Fruit fly (Drosophila melanogaster) whole organism, embryonic: Measurements from ENCODE around the gene CG12224.
A peak's percentile ranks its signal among the peaks of the same experiment; 100 is the strongest.

Experiments used
- Antp ChIP-seq: fragments of 200-800 bp; sonication (Bioruptor generic); optimal IDR thresholded peaks from 3 replicates; lab custom pipeline; 2016; ENCODE audit warnings: missing biosample characterization, missing genetic modification characterization
- Asciz ChIP-seq: fragments of 200-800 bp; sonication (Bioruptor generic); optimal IDR thresholded peaks from 2 replicates; lab custom pipeline; 2017; ENCODE audit warnings: missing biosample characterization, mild to moderate bottlenecking, missing genetic modification characterization, missing genetic modification reagents
- Atf-2 ChIP-seq: fragments of 200-800 bp; sonication (Bioruptor generic); optimal IDR thresholded peaks from 2 replicates; lab custom pipeline; 2016; ENCODE audit warnings: missing biosample characterization, missing genetic modification characterization
- Bteb2 ChIP-seq: fragments of 200-800 bp; sonication (Bioruptor generic); optimal IDR thresholded peaks from 2 replicates; lab custom pipeline; 2016; ENCODE audit warnings: missing biosample characterization, missing genetic modification characterization
- CG11504 ChIP-seq: fragments of 200-800 bp; sonication (Bioruptor generic); optimal IDR thresholded peaks from 3 replicates; lab custom pipeline; 2019; ENCODE audit warnings: missing biosample characterization, mild to moderate bottlenecking, missing genetic modification characterization, moderate library complexity
- CG11695 ChIP-seq: fragments of 200-800 bp; sonication (Bioruptor generic); IDR thresholded peaks from 3 replicates; pipeline ENCODE4 v1.3.6; 2022; ENCODE audit warnings: missing biosample characterization, missing genetic modification characterization
- CG13624 ChIP-seq: fragments of 200-800 bp; sonication (Bioruptor generic); optimal IDR thresholded peaks from 2 replicates; lab custom pipeline; 2016; ENCODE audit warnings: missing biosample characterization, missing genetic modification characterization
- CG15479 ChIP-seq: fragments of 200-800 bp; sonication (Bioruptor generic); optimal IDR thresholded peaks from 3 replicates; lab custom pipeline; 2019; ENCODE audit warnings: missing biosample characterization, mild to moderate bottlenecking, missing genetic modification characterization, moderate library complexity
- CG15696 ChIP-seq: fragments of 200-800 bp; sonication (Bioruptor generic); optimal IDR thresholded peaks from 2 replicates; lab custom pipeline; 2019; ENCODE audit warnings: missing biosample characterization, mild to moderate bottlenecking, missing genetic modification characterization, moderate library complexity
- CG1647 ChIP-seq: fragments of 200-800 bp; sonication (Bioruptor generic); optimal IDR thresholded peaks from 3 replicates; lab custom pipeline; 2016; ENCODE audit warnings: missing biosample characterization, missing genetic modification characterization
- CG16815 ChIP-seq: fragments of 200-800 bp; sonication (Bioruptor generic); optimal IDR thresholded peaks from 3 replicates; lab custom pipeline; 2017; ENCODE audit warnings: missing biosample characterization, mild to moderate bottlenecking, missing genetic modification characterization
- CG17829 ChIP-seq: fragments of 200-800 bp; optimal IDR thresholded peaks from 2 replicates; lab custom pipeline; 2019; ENCODE audit warnings: missing biosample characterization, mild to moderate bottlenecking, missing genetic modification characterization, moderate library complexity
- CG1832 ChIP-seq: fragments of 200-800 bp; sonication (Bioruptor generic); optimal IDR thresholded peaks from 2 replicates; lab custom pipeline; 2017; ENCODE audit warnings: missing biosample characterization, mild to moderate bottlenecking, missing genetic modification characterization, inconsistent platforms
- CG18764 ChIP-seq: fragments of 200-800 bp; sonication (Bioruptor generic); optimal IDR thresholded peaks from 3 replicates; lab custom pipeline; 2016; ENCODE audit warnings: missing biosample characterization, missing genetic modification characterization
- CG2120 ChIP-seq: fragments of 200-800 bp; sonication (Bioruptor generic); optimal IDR thresholded peaks from 3 replicates; lab custom pipeline; 2016; ENCODE audit warnings: missing biosample characterization, missing genetic modification characterization
- CG2129 ChIP-seq: fragments of 200-800 bp; sonication (Bioruptor generic); IDR thresholded peaks from 2 replicates; pipeline ENCODE4 v1.3.6; 2022; ENCODE audit warnings: missing biosample characterization, missing genetic modification characterization; ENCODE audit not compliant: partially characterized antibody
- CG2875 ChIP-seq: fragments of 200-800 bp; sonication (Bioruptor generic); optimal IDR thresholded peaks from 2 replicates; lab custom pipeline; 2017; ENCODE audit warnings: missing biosample characterization, mild to moderate bottlenecking, missing genetic modification characterization, missing genetic modification reagents
- CG3281 ChIP-seq: fragments of 200-800 bp; sonication (Bioruptor generic); optimal IDR thresholded peaks from 3 replicates; lab custom pipeline; 2017; ENCODE audit warnings: missing biosample characterization, mild to moderate bottlenecking, missing genetic modification characterization
- CG4328 ChIP-seq: fragments of 200-800 bp; sonication (Bioruptor generic); optimal IDR thresholded peaks from 3 replicates; lab custom pipeline; 2017; ENCODE audit warnings: missing biosample characterization, missing genetic modification reagents, missing genetic modification characterization
- CG8359 ChIP-seq: fragments of 200-800 bp; sonication (Bioruptor generic); optimal IDR thresholded peaks from 2 replicates; lab custom pipeline; 2017; ENCODE audit warnings: missing biosample characterization, mild to moderate bottlenecking, missing genetic modification characterization, borderline replicate concordance
- CG8924 ChIP-seq: fragments of 200-800 bp; optimal IDR thresholded peaks from 3 replicates; lab custom pipeline; 2019; ENCODE audit warnings: missing biosample characterization, mild to moderate bottlenecking, missing genetic modification characterization, moderate library complexity
- CG9609 ChIP-seq: fragments of 200-800 bp; sonication (Bioruptor generic); optimal IDR thresholded peaks from 3 replicates; lab custom pipeline; 2016; ENCODE audit warnings: missing biosample characterization, missing genetic modification characterization
- Deaf1 ChIP-seq: fragments of 200-800 bp; optimal IDR thresholded peaks from 3 replicates; lab custom pipeline; 2019; ENCODE audit warnings: missing biosample characterization, mild to moderate bottlenecking, missing genetic modification characterization, moderate library complexity
- Doc3 ChIP-seq: fragments of 200-800 bp; sonication (Bioruptor generic); IDR thresholded peaks from 3 replicates; pipeline ENCODE4 v1.3.6; 2022; ENCODE audit warnings: missing biosample characterization, missing genetic modification characterization; ENCODE audit not compliant: partially characterized antibody
- Dp ChIP-seq: fragments of 200-800 bp; sonication (Bioruptor generic); optimal IDR thresholded peaks from 2 replicates; lab custom pipeline; 2018; ENCODE audit warnings: missing biosample characterization, mild to moderate bottlenecking, missing genetic modification characterization, moderate library complexity
- HHEX ChIP-seq: fragments of 200-800 bp; sonication (Bioruptor generic); optimal IDR thresholded peaks from 3 replicates; lab custom pipeline; 2017; ENCODE audit warnings: missing biosample characterization, mild to moderate bottlenecking, missing genetic modification characterization, missing genetic modification reagents
- HLHmδ ChIP-seq: fragments of 200-800 bp; sonication (Bioruptor generic); optimal IDR thresholded peaks from 2 replicates; lab custom pipeline; 2018; ENCODE audit warnings: missing biosample characterization, mild to moderate bottlenecking, missing genetic modification characterization, moderate library complexity
- Hr3 ChIP-seq: fragments of 200-800 bp; sonication (Bioruptor generic); optimal IDR thresholded peaks from 3 replicates; lab custom pipeline; 2016; ENCODE audit warnings: missing biosample characterization, missing genetic modification characterization
- NC2β ChIP-seq: fragments of 200-800 bp; sonication (Bioruptor generic); optimal IDR thresholded peaks from 2 replicates; lab custom pipeline; 2016; ENCODE audit warnings: missing biosample characterization, missing genetic modification characterization
- Nf-YA ChIP-seq: fragments of 200-800 bp; sonication (Bioruptor generic); IDR thresholded peaks from 2 replicates; pipeline ENCODE4 v1.3.6; 2022; ENCODE audit warnings: missing biosample characterization, missing genetic modification characterization
- PHDP ChIP-seq: fragments of 200-800 bp; sonication (Bioruptor generic); optimal IDR thresholded peaks from 3 replicates; lab custom pipeline; 2018; ENCODE audit warnings: missing biosample characterization, mild to moderate bottlenecking, missing genetic modification characterization, moderate library complexity
- ab ChIP-seq: fragments of 200-800 bp; sonication (Bioruptor generic); optimal IDR thresholded peaks from 2 replicates; lab custom pipeline; 2016; ENCODE audit warnings: missing biosample characterization, missing genetic modification characterization
- aop ChIP-seq: fragments of 200-800 bp; sonication (Bioruptor generic); IDR thresholded peaks from 2 replicates; pipeline ENCODE4 v1.3.6; 2022; ENCODE audit warnings: missing biosample characterization, missing genetic modification characterization
- caup ChIP-seq: fragments of 200-800 bp; sonication (Bioruptor generic); optimal IDR thresholded peaks from 3 replicates; lab custom pipeline; 2017; ENCODE audit warnings: missing biosample characterization, mild to moderate bottlenecking, missing genetic modification characterization, moderate library complexity; ENCODE audit not compliant: severe bottlenecking
- dan ChIP-seq: fragments of 200-800 bp; sonication (Bioruptor generic); IDR thresholded peaks from 2 replicates; pipeline ENCODE4 v1.3.6; 2022; ENCODE audit warnings: missing biosample characterization, missing genetic modification characterization
- fd102C ChIP-seq: fragments of 200-800 bp; sonication (Bioruptor generic); optimal IDR thresholded peaks from 2 replicates; lab custom pipeline; 2018; ENCODE audit warnings: missing biosample characterization, mild to moderate bottlenecking, missing genetic modification characterization, moderate library complexity
- fru ChIP-seq: fragments of >200 bp; optimal IDR thresholded peaks from 2 replicates; lab custom pipeline; 2017
- gcm ChIP-seq: fragments of 200-800 bp; sonication (Bioruptor generic); optimal IDR thresholded peaks from 2 replicates; lab custom pipeline; 2019; ENCODE audit warnings: missing biosample characterization, mild to moderate bottlenecking, missing genetic modification characterization, moderate library complexity
- grn ChIP-seq: fragments of 200-800 bp; sonication (Bioruptor generic); optimal IDR thresholded peaks from 3 replicates; lab custom pipeline; 2017; ENCODE audit warnings: missing biosample characterization, missing genetic modification characterization
- ken ChIP-seq: fragments of 200-800 bp; sonication (Bioruptor generic); IDR thresholded peaks from 3 replicates; pipeline ENCODE4 v1.3.6; 2022; ENCODE audit warnings: missing biosample characterization, missing genetic modification characterization
- lola ChIP-seq, 3 experiments: fragments of >200 bp in 2 of 3; fragments of 200-800 bp in 1 of 3; sonication (Bioruptor generic) in 1 of 3; optimal IDR thresholded peaks; 2 replicates each; lab custom pipeline; 2017 to 2019; ENCODE audit warnings: missing biosample characterization in 3 of 3, missing genetic modification characterization in 3 of 3, mild to moderate bottlenecking in 1 of 3, moderate library complexity in 1 of 3
- peb ChIP-seq: fragments of 200-800 bp; sonication (Bioruptor generic); IDR thresholded peaks from 2 replicates; pipeline ENCODE4 v1.3.6; 2022; ENCODE audit warnings: missing biosample characterization, missing genetic modification characterization
- pros ChIP-seq: fragments of 200-800 bp; sonication (Bioruptor generic); optimal IDR thresholded peaks from 3 replicates; lab custom pipeline; 2019; ENCODE audit warnings: missing biosample characterization, mild to moderate bottlenecking, missing genetic modification characterization, moderate library complexity
- sc ChIP-seq, 3 experiments: fragments of >200 bp in 2 of 3; fragments of 200-800 bp in 1 of 3; sonication (Bioruptor generic) in 1 of 3; optimal IDR thresholded peaks; 2 replicates in 2 of 3; 3 replicates in 1 of 3; lab custom pipeline; 2017; ENCODE audit warnings: mild to moderate bottlenecking in 1 of 3, missing biosample characterization in 1 of 3, missing genetic modification characterization in 1 of 3, missing genetic modification reagents in 1 of 3
- sima ChIP-seq: fragments of 200-800 bp; sonication (Bioruptor generic); optimal IDR thresholded peaks from 2 replicates; lab custom pipeline; 2016; ENCODE audit warnings: missing biosample characterization, missing genetic modification characterization
- sr ChIP-seq: fragments of 200-800 bp; sonication (Bioruptor generic); IDR thresholded peaks from 3 replicates; pipeline ENCODE4 v1.3.6; 2022; ENCODE audit warnings: missing biosample characterization, missing genetic modification characterization
- ttk ChIP-seq: fragments of 200-800 bp; sonication (Bioruptor generic); IDR thresholded peaks from 2 replicates; pipeline ENCODE4 v2.1.2; 2022; ENCODE audit warnings: missing biosample characterization, missing genetic modification characterization
- wek ChIP-seq: fragments of 200-800 bp; sonication (Bioruptor generic); optimal IDR thresholded peaks from 3 replicates; lab custom pipeline; 2018; ENCODE audit warnings: missing biosample characterization, mild to moderate bottlenecking, missing genetic modification characterization, moderate library complexity
- z ChIP-seq: fragments of 200-800 bp; sonication (Bioruptor generic); IDR thresholded peaks from 3 replicates; pipeline ENCODE4 v1.3.6; 2022; ENCODE audit warnings: missing biosample characterization, missing genetic modification characterization
- zen2 ChIP-seq: fragments of 200-800 bp; sonication (Bioruptor generic); IDR thresholded peaks from 3 replicates; pipeline ENCODE4 v1.3.6; 2022; ENCODE audit warnings: missing biosample characterization, missing genetic modification characterization; ENCODE audit not compliant: partially characterized antibody

CG12224 gene

DNA sequence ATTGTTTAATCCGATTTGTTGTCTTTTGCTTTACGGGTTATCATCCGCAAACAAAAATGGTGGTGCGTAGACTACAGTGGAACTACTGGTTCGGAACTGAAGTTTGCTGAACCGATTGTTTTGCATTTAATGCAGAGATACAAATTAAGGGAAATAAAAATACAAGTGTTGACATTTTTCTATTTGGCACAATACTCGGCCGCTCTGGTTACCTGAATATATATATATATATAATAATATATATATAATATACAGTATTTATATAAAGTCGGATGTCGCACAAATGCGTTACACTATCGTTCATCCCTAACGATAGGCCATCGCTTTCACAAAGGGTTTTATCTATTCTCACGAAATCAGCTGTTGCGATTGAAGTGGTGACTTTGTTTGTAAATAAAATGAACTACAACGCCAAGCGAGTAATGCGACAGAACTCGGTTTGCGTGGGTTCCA, 35.0 kb upstream of the CG12224 start, which contains the start of the genes DCAF12 and Spt3 (continued):
- TF ChIP-seq CG13624 (no peak), Dp (GFP tag; lab: Kevin White, UChicago) (no peak), CG2875 (GFP tag; lab: Kevin White, UChicago) (no peak), Asciz (GFP tag; lab: Kevin White, UChicago) (no peak), CG2129 (GFP tag; lab: Robert Waterston, UW) (peak; percentile 94), CG9609 (GFP tag; lab: Kevin White, UChicago) (no peak), aop (GFP tag; lab: Robert Waterston, UW) (no peak), ken (0 out of 3 replicates have a peak, but pooled peaks have one; percentile 58), Bteb2 (GFP tag; lab: Kevin White, UChicago) (no peak), CG3281 (GFP tag; lab: Kevin White, UChicago) (peak; percentile 63), Hr3 (peak; percentile 75), NC2β (no peak), pros (GFP tag; lab: Kevin White, UChicago) (no peak), wek (no peak), CG17829 (tag; lab: Kevin White, UChicago) (peak; percentile 74), dan (GFP tag; lab: Robert Waterston, UW) (no peak), Doc3 (peak; percentile 97), HLHmδ (no peak), HHEX (no peak), CG8924 (tag; lab: Kevin White, UChicago) (peak; percentile 77), PHDP (tag; lab: Kevin White, UChicago) (no peak), Deaf1 (peak; percentile 36), CG4328 (GFP tag; lab: Kevin White, UChicago) (no peak), ttk (GFP tag; lab: Robert Waterston, UW) (no peak), CG15696 (tag; lab: Kevin White, UChicago) (peak; percentile 78), sc (optimal IDR thresholded peaks at IDR 0.05; lab: Kevin White, UChicago) (no peak), sc (GFP tag; optimal IDR thresholded peaks at IDR 0.05; lab: Kevin White, UChicago) (peak; percentile 29), fd102C (GFP tag; lab: Kevin White, UChicago) (no peak), CG15479 (GFP tag; lab: Kevin White, UChicago) (no peak), CG8359 (GFP tag; lab: Kevin White, UChicago) (peak; percentile 40), CG2120 (peak; percentile 32), sima (no peak), caup (GFP tag; lab: Kevin White, UChicago) (peak; percentile 61), ab (no peak), CG11695 (GFP tag; lab: Robert Waterston, UW) (no peak), peb (GFP tag; lab: Robert Waterston, UW) (no peak), lola (GFP tag; optimal IDR thresholded peaks at IDR 0.05; lab: Kevin White, UChicago) (peak in 1 of 3 experiments; percentile 63), z (GFP tag; lab: Robert Waterston, UW) (no peak), grn (GFP tag; lab: Kevin White, UChicago) (peak; percentile 74), fru (lab: Kevin White, UChicago) (no peak), CG1832 (GFP tag; lab: Kevin White, UChicago) (no peak), sr (no peak), Antp (GFP tag; lab: Kevin White, UChicago) (no peak), CG1647 (GFP tag; lab: Kevin White, UChicago) (no peak), Atf-2 (GFP tag; lab: Kevin White, UChicago) (no peak), CG18764 (GFP tag; lab: Kevin White, UChicago) (peak; percentile 29), CG16815 (peak; percentile 12), gcm (GFP tag; lab: Kevin White, UChicago) (peak; percentile 51), Nf-YA (GFP tag; lab: Robert Waterston, UW) (no peak), zen2 (GFP tag; lab: Robert Waterston, UW) (peak; percentile 77; the same call in 2 of the 3 replicates), CG11504 (peak; percentile 71)
